Worm (Caenorhabditis elegans): Measurements from ENCODE around the gene bigr-1.

ce11 chrII:11184757-11185341 is 3.4 kb downstream of the bigr-1 start, which contains the start of gene lir-3:
- TF ChIP-seq ceh-39 (tag; optimal IDR thresholded peaks at IDR 0.05) (no peak), unc-39 (tag; optimal IDR thresholded peaks at IDR 0.05) (no peak), nhr-12 (tag; optimal IDR thresholded peaks at IDR 0.05) (no peak), lin-13 (tag; optimal IDR thresholded peaks at IDR 0.05) (no peak), elt-1 (tag; optimal IDR thresholded peaks at IDR 0.05; ENCODE audit: borderline replicate concordance, insufficient read depth) (no peak), unc-62 (GFP tag; optimal IDR thresholded peaks at IDR 0.05) (no peak), nhr-76 (tag; optimal IDR thresholded peaks at IDR 0.05) (no peak), ceh-83 (GFP tag; optimal IDR thresholded peaks at IDR 0.05) (no peak), M03D4.4 (tag; optimal IDR thresholded peaks at IDR 0.05) (no peak), mab-5 (tag; optimal IDR thresholded peaks at IDR 0.05) (no peak)
